Worm (Caenorhabditis elegans): ENCODE results near the gene lipl-3.

lipl-3 gene

DNA sequence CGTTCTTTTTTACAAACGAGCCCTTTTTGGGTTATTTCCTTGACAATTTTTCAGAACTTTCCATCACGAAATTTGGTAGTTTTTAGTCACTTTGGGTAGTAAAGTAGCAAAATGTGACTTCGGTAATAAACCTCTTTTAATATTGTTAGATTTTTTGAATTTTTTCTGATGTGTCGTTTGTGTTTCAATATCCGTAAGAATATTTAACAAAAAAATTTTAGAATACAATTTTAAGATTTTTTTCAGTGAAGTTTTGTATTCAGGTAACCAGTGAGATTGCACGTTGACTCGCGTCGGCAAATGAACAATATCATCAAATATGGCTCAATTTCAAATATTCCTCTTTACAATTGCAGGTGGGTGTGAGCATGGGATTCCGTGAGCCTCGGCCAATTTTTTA lies 51.4 kb downstream of the lipl-3 start, which contains the start of gene srt-31:
srt-31 (plus strand) TSS at position 301 of the 400 bp plus-strand sequence.
- no peak for TF ChIP-seq ceh-16 (tag; optimal IDR thresholded peaks at IDR 0.05)
- no peak for TF ChIP-seq tbx-2 (tag; optimal IDR thresholded peaks at IDR 0.05)
- TF ChIP-seq lin-15B (tag; optimal IDR thresholded peaks at IDR 0.05), result no peak
- TF ChIP-seq nhr-76 (tag; optimal IDR thresholded peaks at IDR 0.05), result no peak

Data from whole organism, L3 larva.